Worm (Caenorhabditis elegans): ENCODE measurements around the gene F20A1.4.

DNA sequence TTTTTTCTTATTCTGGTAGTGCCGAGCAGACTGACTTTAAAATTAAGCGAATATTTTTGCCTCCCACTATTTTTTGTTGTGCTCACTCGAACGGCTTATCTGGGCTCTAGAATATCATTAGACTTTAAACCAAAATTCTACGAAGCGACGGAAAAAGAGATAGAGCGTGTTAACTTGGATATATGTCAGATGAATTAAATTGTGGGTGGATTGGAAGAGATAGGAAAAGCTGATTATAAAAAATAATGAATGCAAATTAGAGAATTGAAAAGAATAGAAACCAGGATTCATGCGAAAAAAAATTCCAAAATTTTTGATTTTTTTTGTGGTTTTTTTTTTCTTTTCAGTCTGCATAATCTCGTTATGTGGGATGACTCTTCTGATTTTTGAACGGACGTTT, at the start of gene F20A1.4:
- TF ChIP-seq lin-15B (tag; optimal IDR thresholded peaks at IDR 0.05) = no peak
- TF ChIP-seq ztf-11 (tag; optimal IDR thresholded peaks at IDR 0.05) = no peak
- TF ChIP-seq ceh-32 (tag; optimal IDR thresholded peaks at IDR 0.05; ENCODE audit: poor library complexity) = no peak
- TF ChIP-seq nhr-76 (tag; optimal IDR thresholded peaks at IDR 0.05) = no peak
- TF ChIP-seq pqm-1 (tag; optimal IDR thresholded peaks at IDR 0.05) = no peak
- no peak for TF ChIP-seq lin-13 (GFP tag; optimal IDR thresholded peaks at IDR 0.05)
- no peak for TF ChIP-seq ama-1 (optimal IDR thresholded peaks at IDR 0.05)
- no peak for TF ChIP-seq nhr-10 (tag; optimal IDR thresholded peaks at IDR 0.05)
- no peak for TF ChIP-seq nhr-25 (tag; optimal IDR thresholded peaks at IDR 0.05; ENCODE audit: borderline replicate concordance, insufficient read depth)
- TF ChIP-seq mep-1 (tag; optimal IDR thresholded peaks at IDR 0.05) = no peak

All from whole organism, L4 larva.